Fruit fly (Drosophila melanogaster) whole organism, prepupa: Measurements from ENCODE around the gene CG42570.

Source experiments
- Blimp-1 ChIP-seq: fragments of 200-800 bp; sonication (Bioruptor generic); optimal IDR thresholded peaks from 3 replicates; lab custom pipeline; 2017; ENCODE audit warnings: missing biosample characterization, missing genetic modification characterization, mild to moderate bottlenecking, moderate library complexity, missing genetic modification reagents
- CG10631 ChIP-seq: fragments of 200-800 bp; sonication (Bioruptor generic); optimal IDR thresholded peaks from 2 replicates; lab custom pipeline; 2016; ENCODE audit warnings: missing biosample characterization, missing genetic modification characterization
- CG10669 ChIP-seq: fragments of 200-800 bp; sonication (Bioruptor generic); optimal IDR thresholded peaks from 3 replicates; lab custom pipeline; 2018; ENCODE audit warnings: missing biosample characterization, mild to moderate bottlenecking, missing genetic modification characterization, moderate library complexity
- CG11294 ChIP-seq: fragments of 200-800 bp; sonication (Bioruptor generic); IDR thresholded peaks from 2 replicates; pipeline ENCODE4 v1.3.6; 2022; ENCODE audit warnings: missing biosample characterization, missing genetic modification characterization
- CG11762 ChIP-seq: fragments of 200-800 bp; sonication (Bioruptor generic); optimal IDR thresholded peaks from 3 replicates; lab custom pipeline; 2016; ENCODE audit warnings: missing biosample characterization, missing genetic modification characterization; ENCODE audit not compliant: insufficient read depth
- CG11902 ChIP-seq: fragments of 200-800 bp; sonication (Bioruptor generic); optimal IDR thresholded peaks from 3 replicates; lab custom pipeline; 2016; ENCODE audit warnings: missing biosample characterization, missing genetic modification characterization
- CG15336 ChIP-seq: fragments of 200-800 bp; sonication (Bioruptor generic); IDR thresholded peaks from 2 replicates; pipeline ENCODE4 v1.3.6; 2022; ENCODE audit warnings: missing biosample characterization, missing genetic modification characterization
- CG1621 ChIP-seq: fragments of 200-800 bp; sonication (Bioruptor generic); optimal IDR thresholded peaks from 3 replicates; lab custom pipeline; 2018; ENCODE audit warnings: missing biosample characterization, mild to moderate bottlenecking, missing genetic modification characterization
- CG16779 ChIP-seq: fragments of 200-800 bp; sonication (Bioruptor generic); optimal IDR thresholded peaks from 3 replicates; lab custom pipeline; 2017; ENCODE audit warnings: missing biosample characterization, mild to moderate bottlenecking, missing genetic modification characterization
- CG31627 ChIP-seq: fragments of 200-800 bp; sonication (Bioruptor generic); optimal IDR thresholded peaks from 3 replicates; lab custom pipeline; 2016; ENCODE audit warnings: missing biosample characterization, missing genetic modification characterization
- CG32006 ChIP-seq: fragments of 200-800 bp; sonication (Bioruptor generic); optimal IDR thresholded peaks from 3 replicates; lab custom pipeline; 2017; ENCODE audit warnings: missing biosample characterization, mild to moderate bottlenecking, missing genetic modification characterization
- CG34406 ChIP-seq: fragments of 200-800 bp; sonication (Bioruptor generic); optimal IDR thresholded peaks from 3 replicates; lab custom pipeline; 2016; ENCODE audit warnings: missing biosample characterization, missing genetic modification characterization
- CG3919 ChIP-seq: fragments of 200-800 bp; sonication (Bioruptor generic); optimal IDR thresholded peaks from 3 replicates; lab custom pipeline; 2016; ENCODE audit warnings: missing biosample characterization, missing genetic modification characterization
- CG6792 ChIP-seq: fragments of 200-800 bp; sonication (Bioruptor generic); optimal IDR thresholded peaks from 3 replicates; lab custom pipeline; 2016; ENCODE audit warnings: missing biosample characterization, missing genetic modification characterization
- CG6808 ChIP-seq: fragments of 200-800 bp; sonication (Bioruptor generic); optimal IDR thresholded peaks from 3 replicates; lab custom pipeline; 2017; ENCODE audit warnings: missing biosample characterization, missing genetic modification characterization, mild to moderate bottlenecking, moderate library complexity, missing genetic modification reagents
- CG6854 ChIP-seq: fragments of 200-800 bp; sonication (Bioruptor generic); optimal IDR thresholded peaks from 2 replicates; lab custom pipeline; 2017; ENCODE audit warnings: missing biosample characterization, mild to moderate bottlenecking, missing genetic modification characterization
- CG7368 ChIP-seq: fragments of 200-800 bp; sonication (Bioruptor generic); optimal IDR thresholded peaks from 3 replicates; lab custom pipeline; 2016; ENCODE audit warnings: missing biosample characterization, missing genetic modification characterization
- CG8119 ChIP-seq: fragments of 200-800 bp; sonication (Bioruptor generic); IDR thresholded peaks from 3 replicates; pipeline ENCODE4 v1.3.6; 2022; ENCODE audit warnings: missing biosample characterization, missing genetic modification characterization
- CG8632 ChIP-seq: fragments of 200-800 bp; sonication (Bioruptor generic); optimal IDR thresholded peaks from 3 replicates; lab custom pipeline; 2016; ENCODE audit warnings: missing biosample characterization, missing genetic modification characterization
- CG9139 ChIP-seq: fragments of 200-800 bp; sonication (Bioruptor generic); optimal IDR thresholded peaks from 3 replicates; lab custom pipeline; 2017; ENCODE audit warnings: missing biosample characterization, mild to moderate bottlenecking, missing genetic modification characterization
- Eip75B ChIP-seq: fragments of 200-800 bp; sonication (Bioruptor generic); optimal IDR thresholded peaks from 3 replicates; lab custom pipeline; 2016; ENCODE audit warnings: missing biosample characterization, missing genetic modification characterization
- Eip78C ChIP-seq: fragments of 200-800 bp; sonication (Bioruptor generic); peaks from one replicate; lab custom pipeline; 2016; ENCODE audit warnings: missing biosample characterization, missing genetic modification characterization
- Ets21C ChIP-seq: fragments of 200-800 bp; sonication (Bioruptor generic); optimal IDR thresholded peaks from 3 replicates; lab custom pipeline; 2016; ENCODE audit warnings: missing biosample characterization, missing genetic modification characterization
- Ets96B ChIP-seq: fragments of 200-800 bp; optimal IDR thresholded peaks from 2 replicates; lab custom pipeline; 2019; ENCODE audit warnings: missing biosample characterization, mild to moderate bottlenecking, missing genetic modification characterization, moderate library complexity
- Gug ChIP-seq: fragments of 200-800 bp; sonication (Bioruptor generic); IDR thresholded peaks from 2 replicates; pipeline ENCODE4 v1.3.6; 2022; ENCODE audit warnings: missing biosample characterization, missing genetic modification characterization
- Hr38 ChIP-seq: sonication (Bioruptor generic); optimal IDR thresholded peaks from 2 replicates; lab custom pipeline; 2016; ENCODE audit warnings: missing biosample characterization, missing genetic modification characterization
- Hr39 ChIP-seq: fragments of 200-800 bp; sonication (Bioruptor generic); optimal IDR thresholded peaks from 2 replicates; lab custom pipeline; 2016; ENCODE audit warnings: missing biosample characterization, missing genetic modification characterization
- Hr4 ChIP-seq: fragments of 200-800 bp; sonication (Bioruptor generic); optimal IDR thresholded peaks from 3 replicates; lab custom pipeline; 2016; ENCODE audit warnings: missing biosample characterization, missing genetic modification characterization
- Lpt ChIP-seq: fragments of 200-800 bp; sonication (Bioruptor generic); optimal IDR thresholded peaks from 3 replicates; lab custom pipeline; 2016; ENCODE audit warnings: missing biosample characterization, missing genetic modification characterization
- Met ChIP-seq: fragments of 200-800 bp; sonication (Bioruptor generic); optimal IDR thresholded peaks from 3 replicates; lab custom pipeline; 2016; ENCODE audit warnings: missing biosample characterization, missing genetic modification characterization
- OdsH ChIP-seq: fragments of 200-800 bp; sonication (Bioruptor generic); optimal IDR thresholded peaks from 3 replicates; lab custom pipeline; 2016; ENCODE audit warnings: missing biosample characterization, missing genetic modification characterization
- Smox ChIP-seq: fragments of 200-800 bp; sonication (Bioruptor generic); optimal IDR thresholded peaks from 3 replicates; lab custom pipeline; 2016; ENCODE audit warnings: missing biosample characterization, missing genetic modification characterization
- Sox14 ChIP-seq: fragments of 200-800 bp; sonication (Bioruptor generic); optimal IDR thresholded peaks from 3 replicates; lab custom pipeline; 2016; ENCODE audit warnings: missing biosample characterization, missing genetic modification characterization
- Sox15 ChIP-seq: fragments of 200-800 bp; sonication (Bioruptor generic); optimal IDR thresholded peaks from 3 replicates; lab custom pipeline; 2016; ENCODE audit warnings: missing biosample characterization, missing genetic modification characterization
- achi ChIP-seq: fragments of 200-800 bp; sonication (Bioruptor generic); optimal IDR thresholded peaks from 3 replicates; lab custom pipeline; 2016; ENCODE audit warnings: missing biosample characterization, missing genetic modification characterization
- acj6 ChIP-seq: fragments of 200-800 bp; sonication (Bioruptor generic); optimal IDR thresholded peaks from 3 replicates; lab custom pipeline; 2016; ENCODE audit warnings: missing biosample characterization, missing genetic modification characterization
- cyc ChIP-seq: fragments of 200-800 bp; sonication (Bioruptor generic); optimal IDR thresholded peaks from 3 replicates; lab custom pipeline; 2016; ENCODE audit warnings: missing biosample characterization, missing genetic modification characterization
- dsx ChIP-seq: fragments of 200-800 bp; optimal IDR thresholded peaks from 3 replicates; lab custom pipeline; 2019; ENCODE audit warnings: missing biosample characterization, mild to moderate bottlenecking, missing genetic modification characterization, moderate library complexity; ENCODE audit not compliant: poor library complexity, severe bottlenecking
- eg ChIP-seq: fragments of 200-800 bp; sonication (Bioruptor generic); IDR thresholded peaks from 3 replicates; pipeline ENCODE4 v1.3.6; 2022; ENCODE audit warnings: missing biosample characterization, missing genetic modification characterization
- esn ChIP-seq: fragments of 200-800 bp; sonication (Bioruptor generic); optimal IDR thresholded peaks from 2 replicates; lab custom pipeline; 2016; ENCODE audit warnings: missing biosample characterization, mild to moderate bottlenecking, missing genetic modification characterization, moderate library complexity
- fd85E ChIP-seq: fragments of 200-800 bp; sonication (Bioruptor generic); optimal IDR thresholded peaks from 3 replicates; lab custom pipeline; 2016; ENCODE audit warnings: missing biosample characterization, missing genetic modification characterization
- fkh ChIP-seq: fragments of 200-800 bp; sonication (Bioruptor generic); optimal IDR thresholded peaks from 3 replicates; lab custom pipeline; 2017; ENCODE audit warnings: missing biosample characterization, mild to moderate bottlenecking, missing genetic modification characterization, moderate library complexity
- net ChIP-seq: fragments of 200-800 bp; sonication (Bioruptor generic); optimal IDR thresholded peaks from 3 replicates; lab custom pipeline; 2016; ENCODE audit warnings: missing biosample characterization, missing genetic modification characterization
- spab ChIP-seq: fragments of 200-800 bp; sonication (Bioruptor generic); optimal IDR thresholded peaks from 2 replicates; lab custom pipeline; 2017; ENCODE audit warnings: missing biosample characterization, mild to moderate bottlenecking, missing genetic modification characterization, missing genetic modification reagents
- ss ChIP-seq, 2 experiments: fragments of 200-800 bp; sonication (Bioruptor generic); optimal IDR thresholded peaks; 2 replicates in 1 of 2; 3 replicates in 1 of 2; lab custom pipeline; 2017 to 2018; ENCODE audit warnings: mild to moderate bottlenecking in 2 of 2, missing biosample characterization in 2 of 2, missing genetic modification characterization in 2 of 2, moderate library complexity in 1 of 2
- svp ChIP-seq: fragments of 200-800 bp; sonication (Bioruptor generic); peaks from one replicate; lab custom pipeline; 2016; ENCODE audit warnings: missing biosample characterization, missing genetic modification characterization
- topi ChIP-seq: fragments of 200-800 bp; sonication (Bioruptor generic); optimal IDR thresholded peaks from 3 replicates; lab custom pipeline; 2016; ENCODE audit warnings: missing biosample characterization, missing genetic modification characterization
- vri ChIP-seq: fragments of 200-800 bp; sonication (Bioruptor generic); optimal IDR thresholded peaks from 3 replicates; lab custom pipeline; 2016; ENCODE audit warnings: missing biosample characterization, mild to moderate bottlenecking, missing genetic modification characterization

Gene CG42570

DNA sequence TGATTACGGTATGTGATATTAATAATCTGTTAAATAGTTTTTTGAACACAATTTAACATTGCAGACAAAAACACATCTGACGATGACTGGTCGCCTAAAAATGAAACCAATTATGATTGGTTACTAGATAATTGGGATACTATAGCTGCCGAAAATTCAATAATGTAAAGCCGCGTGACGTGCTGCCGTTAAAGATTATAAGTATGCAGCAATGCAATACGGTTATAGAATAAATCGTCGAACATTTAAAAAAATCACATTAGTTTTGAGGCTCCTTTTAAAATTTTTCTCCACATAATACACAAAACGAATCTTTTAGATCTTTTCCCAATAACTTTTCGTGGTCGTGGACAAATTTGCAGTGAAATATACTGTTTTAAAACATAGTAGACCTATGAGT, at the start of gene CG42570:
TSS of gene CG42570 (plus strand) at position 301 of the 400 bp plus-strand sequence.
- TF ChIP-seq net (GFP tag; lab: Kevin White, UChicago): no peak
- no peak for TF ChIP-seq CG6792 (GFP tag; lab: Kevin White, UChicago)
- no peak for TF ChIP-seq Eip75B
- no peak for TF ChIP-seq Hr38
- TF ChIP-seq CG15336 (GFP tag; lab: Robert Waterston, UW): no peak
- no peak for TF ChIP-seq achi (GFP tag; lab: Kevin White, UChicago)
- TF ChIP-seq CG31627 (GFP tag; lab: Kevin White, UChicago): no peak
- no peak for TF ChIP-seq Sox15 (GFP tag; lab: Kevin White, UChicago)
- no peak for TF ChIP-seq CG10669 (GFP tag; lab: Kevin White, UChicago)
- TF ChIP-seq spab (GFP tag; lab: Kevin White, UChicago): no peak
- no peak for TF ChIP-seq CG32006 (GFP tag; lab: Kevin White, UChicago)
- TF ChIP-seq ss (GFP tag; optimal IDR thresholded peaks at IDR 0.05; lab: Kevin White, UChicago): no peak
- no peak for TF ChIP-seq CG1621
- no peak for TF ChIP-seq Ets96B (tag; lab: Kevin White, UChicago)
- no peak for TF ChIP-seq Gug
- no peak for TF ChIP-seq fkh (GFP tag; lab: Kevin White, UChicago)
- no peak for TF ChIP-seq CG6854
- no peak for TF ChIP-seq Ets21C (GFP tag; lab: Kevin White, UChicago)
- TF ChIP-seq, all 60 proteins: peak for 0

- TF ChIP-seq vri (GFP tag; lab: Kevin White, UChicago) (no peak), CG11902 (GFP tag; lab: Kevin White, UChicago) (no peak), spab (GFP tag; lab: Kevin White, UChicago) (no peak), fd85E (GFP tag; lab: Kevin White, UChicago) (no peak), dsx (GFP tag; lab: Kevin White, UChicago) (no peak)
Measured at dm6 chr3L:15669939-15670338, 47.7 kb upstream of the CG42570 start.

DNA sequence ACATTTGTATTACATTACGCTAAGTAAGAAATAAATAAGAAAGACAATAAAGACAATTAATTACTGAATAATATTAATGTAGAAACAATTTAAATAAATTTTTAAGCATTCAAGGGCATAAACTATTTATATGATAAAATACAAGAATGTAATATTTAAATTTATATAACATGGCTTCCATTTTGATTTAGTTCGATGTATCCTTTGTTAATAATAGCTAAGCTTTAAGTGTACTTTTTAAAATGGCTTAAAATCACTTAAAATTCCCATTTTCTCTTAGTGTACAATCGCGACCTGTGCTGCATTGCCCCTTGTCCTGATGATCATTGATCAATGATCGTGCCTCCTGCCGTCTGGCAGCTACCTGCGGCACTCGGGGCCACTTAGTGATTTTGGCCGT, 47.2 kb upstream of the CG42570 start:
- TF ChIP-seq Smox: peak; percentile 24
- no peak for TF ChIP-seq CG11762 (GFP tag; lab: Kevin White, UChicago)
- no peak for TF ChIP-seq fd85E (GFP tag; lab: Kevin White, UChicago)
- no peak for TF ChIP-seq Sox14
- TF ChIP-seq CG8119: no peak
- no peak for TF ChIP-seq CG9139 (GFP tag; lab: Kevin White, UChicago)
- TF ChIP-seq net (GFP tag; lab: Kevin White, UChicago): no peak
- no peak for TF ChIP-seq CG7368
- peak; percentile 78 for TF ChIP-seq svp (GFP tag; lab: Kevin White, UChicago)
- peak; percentile 17 for TF ChIP-seq topi (GFP tag; lab: Kevin White, UChicago)
- TF ChIP-seq Eip78C (GFP tag; lab: Kevin White, UChicago): peak; percentile 48
- peak; percentile 21 for TF ChIP-seq CG10631 (GFP tag; lab: Kevin White, UChicago)
- no peak for TF ChIP-seq CG11294
- peak; percentile 9 for TF ChIP-seq Blimp-1 (GFP tag; lab: Kevin White, UChicago)
- TF ChIP-seq Ets96B (tag; lab: Kevin White, UChicago): no peak
- TF ChIP-seq Hr4: no peak
- no peak for TF ChIP-seq Hr39 (GFP tag; lab: Kevin White, UChicago)
- TF ChIP-seq CG3919 (GFP tag; lab: Kevin White, UChicago): peak; percentile 21
- TF ChIP-seq vri (GFP tag; lab: Kevin White, UChicago): peak; percentile 3
- TF ChIP-seq achi (GFP tag; lab: Kevin White, UChicago): peak; percentile 12
- TF ChIP-seq dsx (GFP tag; lab: Kevin White, UChicago): no peak
- TF ChIP-seq eg (GFP tag; lab: Robert Waterston, UW): no peak
- peak; percentile 38 for TF ChIP-seq esn
- TF ChIP-seq CG6808 (GFP tag; lab: Kevin White, UChicago): no peak
- TF ChIP-seq acj6: peak; percentile 2
- TF ChIP-seq CG10669 (GFP tag; lab: Kevin White, UChicago): no peak
- TF ChIP-seq cyc: peak; percentile 9
- TF ChIP-seq Lpt (GFP tag; lab: Kevin White, UChicago): no peak
- peak; percentile 47 for TF ChIP-seq CG34406
- no peak for TF ChIP-seq CG8632 (GFP tag; lab: Kevin White, UChicago)
- no peak for TF ChIP-seq CG16779 (tag; lab: Kevin White, UChicago)
- TF ChIP-seq CG11902 (GFP tag; lab: Kevin White, UChicago): no peak
- TF ChIP-seq Met (GFP tag; lab: Kevin White, UChicago): peak; percentile 21
- TF ChIP-seq CG6792 (GFP tag; lab: Kevin White, UChicago): peak; percentile 26
- TF ChIP-seq OdsH: no peak
